Fruit fly (Drosophila melanogaster) whole organism, embryonic: ENCODE data around the gene CG10195.

Experiments
- Adf1 ChIP-seq: fragments of 200-800 bp; sonication (Bioruptor generic); IDR thresholded peaks from 2 replicates; pipeline ENCODE4 v1.3.6; 2022; ENCODE audit warnings: missing biosample characterization, missing genetic modification characterization
- Antp ChIP-seq: fragments of 200-800 bp; sonication (Bioruptor generic); optimal IDR thresholded peaks from 3 replicates; lab custom pipeline; 2016; ENCODE audit warnings: missing biosample characterization, missing genetic modification characterization
- Atf-2 ChIP-seq: fragments of 200-800 bp; sonication (Bioruptor generic); optimal IDR thresholded peaks from 2 replicates; lab custom pipeline; 2016; ENCODE audit warnings: missing biosample characterization, missing genetic modification characterization
- C15 ChIP-seq: fragments of 200-800 bp; sonication (Bioruptor generic); IDR thresholded peaks from 3 replicates; pipeline ENCODE4 v1.3.6; 2022; ENCODE audit warnings: missing biosample characterization, missing genetic modification characterization
- CG10209 ChIP-seq: fragments of 200-800 bp; sonication (Bioruptor generic); optimal IDR thresholded peaks from 3 replicates; lab custom pipeline; 2017; ENCODE audit warnings: missing biosample characterization, mild to moderate bottlenecking, missing genetic modification characterization, missing genetic modification reagents
- CG10543 ChIP-seq: fragments of 200-800 bp; sonication (Bioruptor generic); optimal IDR thresholded peaks from 3 replicates; lab custom pipeline; 2017; ENCODE audit warnings: missing biosample characterization, mild to moderate bottlenecking, missing genetic modification characterization, moderate library complexity
- CG12769 ChIP-seq: fragments of 200-800 bp; sonication (Bioruptor generic); optimal IDR thresholded peaks from 2 replicates; lab custom pipeline; 2019; ENCODE audit warnings: missing biosample characterization, mild to moderate bottlenecking, missing genetic modification characterization, moderate library complexity
- CG15073 ChIP-seq: fragments of 200-800 bp; sonication (Bioruptor generic); optimal IDR thresholded peaks from 2 replicates; lab custom pipeline; 2016; ENCODE audit warnings: missing biosample characterization, missing genetic modification characterization
- CG15696 ChIP-seq: fragments of 200-800 bp; sonication (Bioruptor generic); optimal IDR thresholded peaks from 2 replicates; lab custom pipeline; 2019; ENCODE audit warnings: missing biosample characterization, mild to moderate bottlenecking, missing genetic modification characterization, moderate library complexity
- CG17612 ChIP-seq: fragments of 200-800 bp; sonication (Bioruptor generic); IDR thresholded peaks from 2 replicates; pipeline ENCODE4 v1.3.6; 2022; ENCODE audit warnings: missing biosample characterization, missing genetic modification characterization
- CG1792 ChIP-seq: fragments of 200-800 bp; sonication (Bioruptor generic); optimal IDR thresholded peaks from 2 replicates; lab custom pipeline; 2016; ENCODE audit warnings: missing biosample characterization, missing genetic modification characterization
- CG18476 ChIP-seq: fragments of 200-800 bp; sonication (Bioruptor generic); optimal IDR thresholded peaks from 2 replicates; lab custom pipeline; 2016; ENCODE audit warnings: missing biosample characterization, mild to moderate bottlenecking, missing genetic modification characterization
- CG18619 ChIP-seq: fragments of 200-800 bp; sonication (Bioruptor generic); optimal IDR thresholded peaks from 3 replicates; lab custom pipeline; 2017; ENCODE audit warnings: missing biosample characterization, mild to moderate bottlenecking, missing genetic modification characterization
- CG2120 ChIP-seq: fragments of 200-800 bp; sonication (Bioruptor generic); optimal IDR thresholded peaks from 3 replicates; lab custom pipeline; 2016; ENCODE audit warnings: missing biosample characterization, missing genetic modification characterization
- CG3065 ChIP-seq: fragments of 200-800 bp; sonication (Bioruptor generic); optimal IDR thresholded peaks from 2 replicates; lab custom pipeline; 2016; ENCODE audit warnings: missing biosample characterization, missing genetic modification characterization
- CG4360 ChIP-seq: fragments of 200-800 bp; sonication (Bioruptor generic); IDR thresholded peaks from 2 replicates; pipeline ENCODE4 v1.3.6; 2022; ENCODE audit warnings: missing biosample characterization, missing genetic modification characterization
- CG4404 ChIP-seq: fragments of 200-800 bp; sonication (Bioruptor generic); IDR thresholded peaks from 2 replicates; pipeline ENCODE4 v1.3.6; 2022; ENCODE audit warnings: missing biosample characterization, missing genetic modification characterization
- CG6272 ChIP-seq: fragments of 200-800 bp; sonication (Bioruptor generic); IDR thresholded peaks from 2 replicates; pipeline ENCODE4 v1.3.6; 2022; ENCODE audit warnings: missing biosample characterization, missing genetic modification characterization
- CG7745 ChIP-seq: fragments of 200-800 bp; sonication (Bioruptor generic); optimal IDR thresholded peaks from 2 replicates; lab custom pipeline; 2018; ENCODE audit warnings: missing biosample characterization, mild to moderate bottlenecking, missing genetic modification characterization, moderate library complexity
- CG8089 ChIP-seq: fragments of 200-800 bp; sonication (Bioruptor generic); optimal IDR thresholded peaks from 3 replicates; lab custom pipeline; 2016; ENCODE audit warnings: missing biosample characterization, missing genetic modification characterization
- CG8478 ChIP-seq: fragments of >200 bp; optimal IDR thresholded peaks from 2 replicates; lab custom pipeline; 2018
- CG9797 ChIP-seq: fragments of 200-800 bp; sonication (Bioruptor generic); optimal IDR thresholded peaks from 3 replicates; lab custom pipeline; 2018; ENCODE audit warnings: missing biosample characterization, mild to moderate bottlenecking, missing genetic modification characterization
- CrebB ChIP-seq: fragments of 200-800 bp; sonication (Bioruptor generic); optimal IDR thresholded peaks from 3 replicates; lab custom pipeline; 2018; ENCODE audit warnings: missing biosample characterization, mild to moderate bottlenecking, missing genetic modification characterization
- Dad ChIP-seq: fragments of 200-800 bp; sonication (Bioruptor generic); optimal IDR thresholded peaks from 3 replicates; lab custom pipeline; 2016; ENCODE audit warnings: missing biosample characterization, missing genetic modification characterization
- Dbx ChIP-seq: fragments of 200-800 bp; sonication (Bioruptor generic); IDR thresholded peaks from 3 replicates; pipeline ENCODE4 v1.3.6; 2022; ENCODE audit warnings: missing biosample characterization, missing genetic modification characterization
- Dip3 ChIP-seq: fragments of 200-800 bp; sonication (Bioruptor generic); optimal IDR thresholded peaks from 3 replicates; lab custom pipeline; 2016; ENCODE audit warnings: missing biosample characterization, missing genetic modification characterization
- Gsc ChIP-seq: fragments of 200-800 bp; sonication (Bioruptor generic); IDR thresholded peaks from 2 replicates; pipeline ENCODE4 v1.3.6; 2022; ENCODE audit warnings: missing biosample characterization, missing genetic modification characterization
- HHEX ChIP-seq: fragments of 200-800 bp; sonication (Bioruptor generic); optimal IDR thresholded peaks from 3 replicates; lab custom pipeline; 2017; ENCODE audit warnings: missing biosample characterization, mild to moderate bottlenecking, missing genetic modification characterization, missing genetic modification reagents
- Hr78 ChIP-seq, 2 experiments: fragments of 200-800 bp in 1 of 2; fragments of >200 bp in 1 of 2; sonication (Bioruptor generic) in 1 of 2; optimal IDR thresholded peaks; 2 replicates each; lab custom pipeline; 2017 to 2019; ENCODE audit warnings: missing biosample characterization in 2 of 2, missing genetic modification characterization in 2 of 2, mild to moderate bottlenecking in 1 of 2, moderate library complexity in 1 of 2
- MESR4 ChIP-seq: fragments of 200-800 bp; sonication (Bioruptor generic); optimal IDR thresholded peaks from 2 replicates; lab custom pipeline; 2018; ENCODE audit warnings: missing biosample characterization, mild to moderate bottlenecking, missing genetic modification characterization, moderate library complexity
- NC2α ChIP-seq: fragments of 200-800 bp; sonication (Bioruptor generic); optimal IDR thresholded peaks from 2 replicates; lab custom pipeline; 2016; ENCODE audit warnings: missing biosample characterization, missing genetic modification characterization
- PHDP ChIP-seq: fragments of 200-800 bp; sonication (Bioruptor generic); optimal IDR thresholded peaks from 3 replicates; lab custom pipeline; 2018; ENCODE audit warnings: missing biosample characterization, mild to moderate bottlenecking, missing genetic modification characterization, moderate library complexity
- Sox100B ChIP-seq: fragments of 200-800 bp; sonication (Bioruptor generic); optimal IDR thresholded peaks from 3 replicates; lab custom pipeline; 2018; ENCODE audit warnings: missing biosample characterization, mild to moderate bottlenecking, missing genetic modification characterization
- Xrp1 ChIP-seq: fragments of 200-800 bp; sonication (Bioruptor generic); IDR thresholded peaks from 2 replicates; pipeline ENCODE4 v1.3.6; 2022; ENCODE audit warnings: missing biosample characterization, missing genetic modification characterization
- bbx ChIP-seq: fragments of 200-800 bp; sonication (Bioruptor generic); IDR thresholded peaks from 2 replicates; pipeline ENCODE4 v1.3.6; 2022; ENCODE audit warnings: missing biosample characterization, missing genetic modification characterization; ENCODE audit not compliant: partially characterized antibody
- cad ChIP-seq: fragments of >200 bp; optimal IDR thresholded peaks from 2 replicates; lab custom pipeline; 2017; ENCODE audit warnings: missing biosample characterization, missing genetic modification characterization
- cg ChIP-seq: fragments of 200-800 bp; sonication (Bioruptor generic); optimal IDR thresholded peaks from 3 replicates; lab custom pipeline; 2019; ENCODE audit warnings: missing biosample characterization, mild to moderate bottlenecking, missing genetic modification characterization, moderate library complexity
- danr ChIP-seq: fragments of 200-800 bp; sonication (Bioruptor generic); IDR thresholded peaks from 2 replicates; pipeline ENCODE4 v1.3.6; 2022; ENCODE audit warnings: missing biosample characterization, missing genetic modification characterization
- dm ChIP-seq: fragments of 200-800 bp; sonication (Bioruptor generic); optimal IDR thresholded peaks from 3 replicates; lab custom pipeline; 2016; ENCODE audit warnings: missing biosample characterization, missing genetic modification characterization
- dpn ChIP-seq, 2 experiments: fragments of 200-800 bp; sonication (Bioruptor generic); optimal IDR thresholded peaks; 3 replicates each; lab custom pipeline; 2016; ENCODE audit warnings: missing biosample characterization in 2 of 2, missing genetic modification characterization in 2 of 2
- fd102C ChIP-seq: fragments of 200-800 bp; sonication (Bioruptor generic); optimal IDR thresholded peaks from 2 replicates; lab custom pipeline; 2018; ENCODE audit warnings: missing biosample characterization, mild to moderate bottlenecking, missing genetic modification characterization, moderate library complexity
- gcm ChIP-seq: fragments of 200-800 bp; sonication (Bioruptor generic); optimal IDR thresholded peaks from 2 replicates; lab custom pipeline; 2019; ENCODE audit warnings: missing biosample characterization, mild to moderate bottlenecking, missing genetic modification characterization, moderate library complexity
- gcm2 ChIP-seq: fragments of 200-800 bp; sonication (Bioruptor generic); optimal IDR thresholded peaks from 2 replicates; lab custom pipeline; 2016; ENCODE audit warnings: missing biosample characterization, missing genetic modification characterization
- mam ChIP-seq: fragments of 200-800 bp; sonication (Bioruptor generic); optimal IDR thresholded peaks from 3 replicates; lab custom pipeline; 2016; ENCODE audit warnings: missing biosample characterization, missing genetic modification characterization
- nmo ChIP-seq: fragments of 200-800 bp; sonication (Bioruptor generic); optimal IDR thresholded peaks from 2 replicates; lab custom pipeline; 2018; ENCODE audit warnings: missing biosample characterization, mild to moderate bottlenecking, missing genetic modification characterization, moderate library complexity
- nom ChIP-seq: fragments of 200-800 bp; sonication (Bioruptor generic); optimal IDR thresholded peaks from 2 replicates; lab custom pipeline; 2017; ENCODE audit warnings: missing biosample characterization, missing genetic modification characterization, mild to moderate bottlenecking, moderate library complexity, missing genetic modification reagents
- psq ChIP-seq: fragments of 200-800 bp; sonication (Bioruptor generic); optimal IDR thresholded peaks from 2 replicates; lab custom pipeline; 2017; ENCODE audit warnings: missing biosample characterization, missing genetic modification characterization
- tio ChIP-seq: fragments of 200-800 bp; sonication (Bioruptor generic); optimal IDR thresholded peaks from 2 replicates; lab custom pipeline; 2017; ENCODE audit warnings: missing biosample characterization, missing genetic modification characterization, inconsistent platforms
- tna ChIP-seq: fragments of 200-800 bp; sonication (Bioruptor generic); IDR thresholded peaks from 2 replicates; pipeline ENCODE4 v1.3.6; 2022; ENCODE audit warnings: missing biosample characterization, missing genetic modification characterization; ENCODE audit not compliant: partially characterized antibody
- wek ChIP-seq: fragments of 200-800 bp; sonication (Bioruptor generic); optimal IDR thresholded peaks from 3 replicates; lab custom pipeline; 2018; ENCODE audit warnings: missing biosample characterization, mild to moderate bottlenecking, missing genetic modification characterization, moderate library complexity

CG10195 gene

DNA sequence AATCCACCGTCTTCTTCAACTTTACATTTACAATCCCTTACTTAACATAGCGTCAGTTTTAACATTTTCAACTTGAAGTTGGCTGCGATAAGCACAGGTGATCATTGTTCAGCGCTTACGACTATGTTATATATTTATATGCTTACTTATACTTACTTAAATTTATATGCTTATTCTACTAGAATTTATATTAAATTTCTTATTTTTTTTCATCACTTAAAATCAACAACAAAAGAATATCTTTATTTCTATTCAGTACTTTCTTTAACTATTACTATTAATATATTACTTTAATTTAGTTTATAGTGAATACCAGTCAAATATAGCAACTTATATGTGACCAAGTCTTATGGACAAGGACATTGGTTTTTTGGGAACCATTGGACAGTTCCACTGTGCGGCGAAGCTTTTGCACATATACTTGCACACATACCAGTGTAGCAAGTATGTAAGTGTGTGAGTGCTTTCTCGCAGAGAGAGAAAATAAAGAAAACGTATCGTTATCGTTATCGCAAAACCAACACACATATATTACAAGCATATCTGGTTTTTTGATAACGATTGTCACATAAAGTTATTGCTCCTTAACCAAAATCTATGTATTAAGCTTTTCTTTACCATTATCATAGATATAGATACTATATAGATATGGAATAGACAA, 32.8 kb upstream of the CG10195 start, which contains the start of gene Hasp (continued):
- TF ChIP-seq bbx (GFP tag; lab: Robert Waterston, UW) (peak; percentile 89), HHEX (GFP tag; lab: Kevin White, UChicago) (peak; percentile 39), dm (GFP tag; lab: Kevin White, UChicago) (no peak), gcm (GFP tag; lab: Kevin White, UChicago) (peak; percentile 59), Dad (GFP tag; lab: Kevin White, UChicago) (peak; percentile 18), tio (GFP tag; lab: Kevin White, UChicago) (no peak), mam (no peak), CG6272 (no peak), Xrp1 (GFP tag; lab: Robert Waterston, UW) (peak; percentile 67), CG18619 (GFP tag; lab: Kevin White, UChicago) (peak; percentile 29), CG8089 (GFP tag; lab: Kevin White, UChicago) (no peak), CG10543 (GFP tag; lab: Kevin White, UChicago) (no peak), cg (GFP tag; lab: Kevin White, UChicago) (peak; percentile 89), CG1792 (GFP tag; lab: Kevin White, UChicago) (no peak), nmo (peak; percentile 79), tna (GFP tag; lab: Robert Waterston, UW) (peak; percentile 96), CrebB (no peak), Atf-2 (GFP tag; lab: Kevin White, UChicago) (no peak), CG2120 (GFP tag; lab: Kevin White, UChicago) (peak; percentile 39), CG15073 (no peak), CG8478 (lab: Kevin White, UChicago) (no peak), Hr78 (GFP tag; optimal IDR thresholded peaks at IDR 0.05; lab: Kevin White, UChicago) (no peak), CG9797 (no peak), psq (GFP tag; lab: Kevin White, UChicago) (no peak), Dip3 (GFP tag; lab: Kevin White, UChicago) (peak; percentile 28), danr (GFP tag; lab: Robert Waterston, UW) (no peak), C15 (GFP tag; lab: Robert Waterston, UW) (peak; percentile 16; the same call in 1 of the 3 replicates), CG10209 (peak; percentile 26), CG7745 (no peak), Sox100B (GFP tag; lab: Kevin White, UChicago) (no peak), Gsc (GFP tag; lab: Robert Waterston, UW) (no peak), CG4404 (no peak), PHDP (tag; lab: Kevin White, UChicago) (peak; percentile 61), nom (GFP tag; lab: Kevin White, UChicago) (no peak), Adf1 (no peak), MESR4 (GFP tag; lab: Kevin White, UChicago) (no peak), Antp (GFP tag; lab: Kevin White, UChicago) (no peak), NC2α (GFP tag; lab: Kevin White, UChicago) (no peak), cad (GFP tag; lab: Kevin White, UChicago) (no peak), CG15696 (tag; lab: Kevin White, UChicago) (no peak), CG4360 (GFP tag; lab: Robert Waterston, UW) (no peak), CG3065 (peak; percentile 2), Dbx (GFP tag; lab: Robert Waterston, UW) (no peak), CG17612 (GFP tag; lab: Robert Waterston, UW) (no peak), wek (GFP tag; lab: Kevin White, UChicago) (no peak), gcm2 (GFP tag; lab: Kevin White, UChicago) (no peak), fd102C (GFP tag; lab: Kevin White, UChicago) (no peak), CG18476 (peak; percentile 42), CG12769 (tag; lab: Kevin White, UChicago) (no peak), dpn (GFP tag; optimal IDR thresholded peaks at IDR 0.05; lab: Kevin White, UChicago) (peak in 1 of 2 experiments; percentile 62)
